Fruit fly (Drosophila melanogaster) whole organism, embryonic: ENCODE data around the gene Ns1.

ENCODE experiments used
- Bgb ChIP-seq: fragments of 200-800 bp; sonication (Bioruptor generic); IDR thresholded peaks from 2 replicates; pipeline ENCODE4 v1.3.6; 2022; ENCODE audit warnings: missing biosample characterization, missing genetic modification characterization; ENCODE audit not compliant: partially characterized antibody
- BtbVII ChIP-seq: fragments of 200-800 bp; sonication (Bioruptor generic); optimal IDR thresholded peaks from 3 replicates; lab custom pipeline; 2017; ENCODE audit warnings: missing biosample characterization, mild to moderate bottlenecking, missing genetic modification characterization
- CG10543 ChIP-seq: fragments of 200-800 bp; sonication (Bioruptor generic); optimal IDR thresholded peaks from 3 replicates; lab custom pipeline; 2017; ENCODE audit warnings: missing biosample characterization, mild to moderate bottlenecking, missing genetic modification characterization, moderate library complexity
- CG10979 ChIP-seq: fragments of 200-800 bp; sonication (Bioruptor generic); optimal IDR thresholded peaks from 2 replicates; lab custom pipeline; 2018; ENCODE audit warnings: missing biosample characterization, mild to moderate bottlenecking, missing genetic modification characterization, moderate library complexity
- CG11398 ChIP-seq: fragments of 200-800 bp; sonication (Bioruptor generic); optimal IDR thresholded peaks from 2 replicates; lab custom pipeline; 2016; ENCODE audit warnings: missing biosample characterization, missing genetic modification characterization
- CG11504 ChIP-seq: fragments of 200-800 bp; sonication (Bioruptor generic); optimal IDR thresholded peaks from 3 replicates; lab custom pipeline; 2019; ENCODE audit warnings: missing biosample characterization, mild to moderate bottlenecking, missing genetic modification characterization, moderate library complexity
- CG14441 ChIP-seq: fragments of 200-800 bp; sonication (Bioruptor generic); IDR thresholded peaks from 2 replicates; pipeline ENCODE4 v1.3.6; 2022; ENCODE audit warnings: missing biosample characterization, missing genetic modification characterization
- CG1603 ChIP-seq: fragments of 200-800 bp; sonication (Bioruptor generic); optimal IDR thresholded peaks from 2 replicates; lab custom pipeline; 2019; ENCODE audit warnings: missing biosample characterization, mild to moderate bottlenecking, missing genetic modification characterization, moderate library complexity
- CG1792 ChIP-seq: fragments of 200-800 bp; sonication (Bioruptor generic); optimal IDR thresholded peaks from 2 replicates; lab custom pipeline; 2016; ENCODE audit warnings: missing biosample characterization, missing genetic modification characterization
- CG18476 ChIP-seq: fragments of 200-800 bp; sonication (Bioruptor generic); optimal IDR thresholded peaks from 2 replicates; lab custom pipeline; 2016; ENCODE audit warnings: missing biosample characterization, mild to moderate bottlenecking, missing genetic modification characterization
- CG2202 ChIP-seq: fragments of 200-800 bp; sonication (Bioruptor generic); optimal IDR thresholded peaks from 2 replicates; lab custom pipeline; 2018; ENCODE audit warnings: missing biosample characterization, mild to moderate bottlenecking, missing genetic modification characterization
- CG2889 ChIP-seq: fragments of 200-800 bp; sonication (Bioruptor generic); IDR thresholded peaks from 3 replicates; pipeline ENCODE4 v1.3.6; 2022; ENCODE audit warnings: missing biosample characterization, missing genetic modification characterization
- CG4424 ChIP-seq: fragments of 200-800 bp; sonication (Bioruptor generic); optimal IDR thresholded peaks from 3 replicates; lab custom pipeline; 2016; ENCODE audit warnings: missing biosample characterization, missing genetic modification characterization
- CG5180 ChIP-seq: fragments of 200-800 bp; sonication (Bioruptor generic); optimal IDR thresholded peaks from 3 replicates; lab custom pipeline; 2017; ENCODE audit warnings: missing biosample characterization, missing genetic modification characterization, mild to moderate bottlenecking, moderate library complexity, missing genetic modification reagents
- CG6254 ChIP-seq: fragments of 200-800 bp; sonication (Bioruptor generic); optimal IDR thresholded peaks from 3 replicates; lab custom pipeline; 2017; ENCODE audit warnings: mild to moderate bottlenecking, missing biosample characterization, missing genetic modification reagents, missing genetic modification characterization
- CG8765 ChIP-seq: fragments of 200-800 bp; sonication (Bioruptor generic); IDR thresholded peaks from 2 replicates; pipeline ENCODE4 v1.3.6; 2022; ENCODE audit warnings: missing biosample characterization, missing genetic modification characterization
- CG9215 ChIP-seq: fragments of 200-800 bp; sonication (Bioruptor generic); IDR thresholded peaks from 2 replicates; pipeline ENCODE4 v1.3.6; 2022; ENCODE audit warnings: missing biosample characterization, missing genetic modification characterization
- CkIIα-i1 ChIP-seq: fragments of 200-800 bp; sonication (Bioruptor generic); IDR thresholded peaks from 2 replicates; pipeline ENCODE4 v1.3.6; 2022; ENCODE audit warnings: missing biosample characterization, missing genetic modification characterization
- CoRest ChIP-seq: fragments of 200-800 bp; sonication (Bioruptor generic); optimal IDR thresholded peaks from 3 replicates; lab custom pipeline; 2018; ENCODE audit warnings: missing biosample characterization, mild to moderate bottlenecking, missing genetic modification characterization, moderate library complexity
- Dbx ChIP-seq: fragments of 200-800 bp; sonication (Bioruptor generic); IDR thresholded peaks from 3 replicates; pipeline ENCODE4 v1.3.6; 2022; ENCODE audit warnings: missing biosample characterization, missing genetic modification characterization
- Ets97D ChIP-seq: fragments of 200-800 bp; sonication (Bioruptor generic); optimal IDR thresholded peaks from 3 replicates; lab custom pipeline; 2016; ENCODE audit warnings: missing biosample characterization, missing genetic modification characterization
- Fer2 ChIP-seq: fragments of 200-800 bp; sonication (Bioruptor generic); optimal IDR thresholded peaks from 2 replicates; lab custom pipeline; 2018; ENCODE audit warnings: missing biosample characterization, mild to moderate bottlenecking, missing genetic modification characterization, moderate library complexity
- Fer3 ChIP-seq: fragments of 200-800 bp; sonication (Bioruptor generic); optimal IDR thresholded peaks from 2 replicates; lab custom pipeline; 2018; ENCODE audit warnings: missing biosample characterization, mild to moderate bottlenecking, missing genetic modification characterization, moderate library complexity
- GATAe ChIP-seq: fragments of 200-800 bp; sonication (Bioruptor generic); conservative IDR thresholded peaks from 2 replicates; pipeline ENCODE4 v1.3.6; 2022; ENCODE audit warnings: missing biosample characterization, missing genetic modification characterization
- Stat92E ChIP-seq, 3 experiments: fragments of >200 bp in 2 of 3; fragments of 200-800 bp in 1 of 3; sonication (Bioruptor generic) in 1 of 3; optimal IDR thresholded peaks; 2 replicates each; lab custom pipeline; 2017 to 2019; ENCODE audit warnings: missing biosample characterization in 3 of 3, missing genetic modification characterization in 3 of 3, mild to moderate bottlenecking in 1 of 3, moderate library complexity in 1 of 3
- ara ChIP-seq: fragments of 200-800 bp; sonication (Bioruptor generic); IDR thresholded peaks from 2 replicates; pipeline ENCODE4 v1.3.6; 2022; ENCODE audit warnings: missing biosample characterization, missing genetic modification characterization
- ato ChIP-seq: fragments of 200-800 bp; sonication (Bioruptor generic); IDR thresholded peaks from 2 replicates; pipeline ENCODE4 v1.3.6; 2022; ENCODE audit warnings: missing biosample characterization, missing genetic modification characterization; ENCODE audit not compliant: partially characterized antibody
- cad ChIP-seq: fragments of >200 bp; optimal IDR thresholded peaks from 2 replicates; lab custom pipeline; 2017; ENCODE audit warnings: missing biosample characterization, missing genetic modification characterization
- cas ChIP-seq: fragments of 200-800 bp; sonication (Bioruptor generic); IDR thresholded peaks from 2 replicates; pipeline ENCODE4 v1.3.6; 2022; ENCODE audit warnings: missing biosample characterization, missing genetic modification characterization
- caup ChIP-seq: fragments of 200-800 bp; sonication (Bioruptor generic); optimal IDR thresholded peaks from 3 replicates; lab custom pipeline; 2017; ENCODE audit warnings: missing biosample characterization, mild to moderate bottlenecking, missing genetic modification characterization, moderate library complexity; ENCODE audit not compliant: severe bottlenecking
- cg ChIP-seq: fragments of 200-800 bp; sonication (Bioruptor generic); optimal IDR thresholded peaks from 3 replicates; lab custom pipeline; 2019; ENCODE audit warnings: missing biosample characterization, mild to moderate bottlenecking, missing genetic modification characterization, moderate library complexity
- crc ChIP-seq: fragments of 200-800 bp; sonication (Bioruptor generic); optimal IDR thresholded peaks from 2 replicates; lab custom pipeline; 2016; ENCODE audit warnings: missing biosample characterization, missing genetic modification characterization
- ftz-f1 ChIP-seq: fragments of 200-800 bp; sonication (Bioruptor generic); optimal IDR thresholded peaks from 2 replicates; lab custom pipeline; 2016; ENCODE audit warnings: missing biosample characterization, missing genetic modification characterization
- gcm2 ChIP-seq: fragments of 200-800 bp; sonication (Bioruptor generic); optimal IDR thresholded peaks from 2 replicates; lab custom pipeline; 2016; ENCODE audit warnings: missing biosample characterization, missing genetic modification characterization
- grn ChIP-seq: fragments of 200-800 bp; sonication (Bioruptor generic); optimal IDR thresholded peaks from 3 replicates; lab custom pipeline; 2017; ENCODE audit warnings: missing biosample characterization, missing genetic modification characterization
- hbn ChIP-seq: fragments of 200-800 bp; sonication (Bioruptor generic); IDR thresholded peaks from 2 replicates; pipeline ENCODE4 v1.3.6; 2022; ENCODE audit warnings: missing biosample characterization, missing genetic modification characterization; ENCODE audit not compliant: partially characterized antibody
- ind ChIP-seq: fragments of 200-800 bp; sonication (Bioruptor generic); optimal IDR thresholded peaks from 3 replicates; lab custom pipeline; 2016; ENCODE audit warnings: missing biosample characterization, missing genetic modification characterization
- jigr1 ChIP-seq: fragments of 200-800 bp; sonication (Bioruptor generic); IDR thresholded peaks from 3 replicates; pipeline ENCODE4 v1.3.6; 2022; ENCODE audit warnings: missing biosample characterization, missing genetic modification characterization
- kay ChIP-seq: fragments of 200-800 bp; sonication (Bioruptor generic); optimal IDR thresholded peaks from 2 replicates; lab custom pipeline; 2016; ENCODE audit warnings: missing biosample characterization, missing genetic modification characterization
- kni ChIP-seq: fragments of 200-800 bp; sonication (Bioruptor generic); optimal IDR thresholded peaks from 3 replicates; lab custom pipeline; 2017; ENCODE audit warnings: mild to moderate bottlenecking, missing biosample characterization, missing genetic modification reagents, missing genetic modification characterization
- nerfin-1 ChIP-seq: fragments of 200-800 bp; sonication (Bioruptor generic); optimal IDR thresholded peaks from 3 replicates; lab custom pipeline; 2019; ENCODE audit warnings: missing biosample characterization, mild to moderate bottlenecking, missing genetic modification characterization, moderate library complexity
- pan ChIP-seq, 4 experiments: fragments of >200 bp in 3 of 4; fragments of 200-800 bp in 1 of 4; sonication (Bioruptor generic) in 1 of 4; optimal IDR thresholded peaks in 3 of 4; IDR thresholded peaks in 1 of 4; 2 replicates each; pipeline versions ENCODE4 v1.3.6 to Lab custom; 2017 to 2022; ENCODE audit warnings: missing biosample characterization in 2 of 4, missing genetic modification characterization in 2 of 4, mixed read lengths in 1 of 4
- pnt ChIP-seq: fragments of 200-800 bp; sonication (Bioruptor generic); optimal IDR thresholded peaks from 3 replicates; lab custom pipeline; 2016; ENCODE audit warnings: missing biosample characterization, missing genetic modification characterization
- pros ChIP-seq: fragments of 200-800 bp; sonication (Bioruptor generic); optimal IDR thresholded peaks from 3 replicates; lab custom pipeline; 2019; ENCODE audit warnings: missing biosample characterization, mild to moderate bottlenecking, missing genetic modification characterization, moderate library complexity
- schlank ChIP-seq: fragments of 200-800 bp; sonication (Bioruptor generic); optimal IDR thresholded peaks from 2 replicates; lab custom pipeline; 2018; ENCODE audit warnings: missing biosample characterization, mild to moderate bottlenecking, missing genetic modification characterization
- sug ChIP-seq: fragments of 200-800 bp; optimal IDR thresholded peaks from 2 replicates; lab custom pipeline; 2019; ENCODE audit warnings: missing biosample characterization, mild to moderate bottlenecking, missing genetic modification characterization, moderate library complexity
- tll ChIP-seq, 2 experiments: fragments of 200-800 bp in 1 of 2; fragments of >200 bp in 1 of 2; sonication (Bioruptor generic) in 1 of 2; optimal IDR thresholded peaks; 2 replicates each; lab custom pipeline; 2017 to 2019; ENCODE audit warnings: missing biosample characterization in 2 of 2, missing genetic modification characterization in 2 of 2, mild to moderate bottlenecking in 1 of 2, moderate library complexity in 1 of 2

The Ns1 gene

dm6 chr3R:17065018-17065784 lies 7.3 kb downstream of the Ns1 start (continued):
- TF ChIP-seq ind = peak; percentile 94
- peak; percentile 93 for TF ChIP-seq Fer3 (tag; lab: Kevin White, UChicago)
- TF ChIP-seq CG11398 (GFP tag; lab: Kevin White, UChicago) = peak; percentile 84
- TF ChIP-seq ftz-f1 (GFP tag; lab: Kevin White, UChicago) = peak; percentile 38
- peak; percentile 96 for TF ChIP-seq CoRest (tag; lab: Kevin White, UChicago)
- TF ChIP-seq BtbVII (GFP tag; lab: Kevin White, UChicago) = peak; percentile 91
- peak; percentile 74 for TF ChIP-seq CG2202
- no peak for TF ChIP-seq ato (GFP tag; lab: Robert Waterston, UW)
- peak; percentile 83 for TF ChIP-seq CG5180
- peak; percentile 81 for TF ChIP-seq CG9215 (GFP tag; lab: Robert Waterston, UW)
- peak; percentile 89 for TF ChIP-seq nerfin-1 (tag; lab: Kevin White, UChicago)
- peak; percentile 79 for TF ChIP-seq caup (GFP tag; lab: Kevin White, UChicago)
- peak; percentile 56; the same call in 1 of the 2 replicates for TF ChIP-seq Bgb (GFP tag; lab: Robert Waterston, UW)
- TF ChIP-seq grn (GFP tag; lab: Kevin White, UChicago) = peak; percentile 27
- peak; percentile 95 for TF ChIP-seq CG11504 (tag; lab: Kevin White, UChicago)
- peak; percentile 98 for TF ChIP-seq kni (GFP tag; lab: Kevin White, UChicago)
- peak; percentile 73 for TF ChIP-seq Dbx (GFP tag; lab: Robert Waterston, UW)
- TF ChIP-seq CG2889 (GFP tag; lab: Robert Waterston, UW) = peak; percentile 81
- peak; percentile 80 for TF ChIP-seq CG6254 (GFP tag; lab: Kevin White, UChicago)
- peak; percentile 79 for TF ChIP-seq pnt
- TF ChIP-seq cg (GFP tag; lab: Kevin White, UChicago) = peak; percentile 87
- TF ChIP-seq pan (optimal IDR thresholded peaks at IDR 0.05; lab: Kevin White, UChicago) = no peak
- peak in 1 of 2 experiments; percentile 90 for TF ChIP-seq pan (GFP tag; optimal IDR thresholded peaks at IDR 0.05 in 1 of 2, IDR thresholded peaks at IDR 0.05 in 1 of 2)
- no peak for TF ChIP-seq cad (GFP tag; lab: Kevin White, UChicago)
- no peak for TF ChIP-seq tll (GFP tag; optimal IDR thresholded peaks at IDR 0.05; lab: Kevin White, UChicago)
- TF ChIP-seq cas = peak; percentile 55; the same call in 1 of the 2 replicates
- TF ChIP-seq Stat92E (GFP tag; optimal IDR thresholded peaks at IDR 0.05; lab: Kevin White, UChicago) = peak in 1 of 3 experiments; percentile 78
- peak; percentile 84 for TF ChIP-seq CG1792 (GFP tag; lab: Kevin White, UChicago)
- TF ChIP-seq CG14441 = peak; percentile 84
- peak; percentile 91 for TF ChIP-seq CG4424
- peak; percentile 83 for TF ChIP-seq ara
- TF ChIP-seq CG18476 (GFP tag; lab: Kevin White, UChicago) = peak; percentile 89
- TF ChIP-seq gcm2 (GFP tag; lab: Kevin White, UChicago) = peak; percentile 86
- TF ChIP-seq CG10979 = peak; percentile 95
- TF ChIP-seq CG1603 (tag; lab: Kevin White, UChicago) = peak; percentile 96
- TF ChIP-seq Ets97D (GFP tag; lab: Kevin White, UChicago) = peak; percentile 68
- TF ChIP-seq CkIIα-i1 (GFP tag; lab: Robert Waterston, UW) = peak; percentile 61; the same call in 1 of the 2 replicates
- peak; percentile 55; the same call in 1 of the 2 replicates for TF ChIP-seq CG8765
- peak; percentile 78 for TF ChIP-seq sug (tag; lab: Kevin White, UChicago)
- TF ChIP-seq jigr1 (GFP tag; lab: Robert Waterston, UW) = 0 out of 3 replicates have a peak, but pooled peaks have one; percentile 47
- peak; percentile 78 for TF ChIP-seq Fer2 (tag; lab: Kevin White, UChicago)
- peak; percentile 97 for TF ChIP-seq CG10543 (GFP tag; lab: Kevin White, UChicago)
- TF ChIP-seq hbn (GFP tag; lab: Robert Waterston, UW) = peak; percentile 26; the same call in 1 of the 2 replicates
- TF ChIP-seq kay = peak; percentile 81
- TF ChIP-seq schlank (tag; lab: Kevin White, UChicago) = peak; percentile 81
- peak; percentile 71 for TF ChIP-seq GATAe (GFP tag; lab: Robert Waterston, UW)
- peak; percentile 84 for TF ChIP-seq crc (GFP tag; lab: Kevin White, UChicago)
- peak; percentile 28 for TF ChIP-seq pros (GFP tag; lab: Kevin White, UChicago)
